Worm (Caenorhabditis elegans): Measurements from ENCODE around the gene dpy-8.

The dpy-8 gene

ce11 chrX:5120807-5121206 lies 29.5 kb downstream of the dpy-8 start:
- TF ChIP-seq unc-62 (GFP tag; optimal IDR thresholded peaks at IDR 0.05), result no peak

- no peak for TF ChIP-seq unc-62 (GFP tag; optimal IDR thresholded peaks at IDR 0.05)
Observed at ce11 chrX:5120196-5120595, 30.1 kb downstream of the dpy-8 start.

ce11 chrX:5119686-5120085 lies 30.6 kb downstream of the dpy-8 start:
- TF ChIP-seq unc-62 (GFP tag; optimal IDR thresholded peaks at IDR 0.05), result no peak

ce11 chrX:5119246-5119645 lies 31.0 kb downstream of the dpy-8 start:
- TF ChIP-seq unc-62 (GFP tag; optimal IDR thresholded peaks at IDR 0.05), result no peak

- TF ChIP-seq unc-62 (GFP tag; optimal IDR thresholded peaks at IDR 0.05), result no peak
Observed at ce11 chrX:5117571-5117970, 32.7 kb downstream of the dpy-8 start.

- no peak for TF ChIP-seq unc-62 (GFP tag; optimal IDR thresholded peaks at IDR 0.05)
Observed at ce11 chrX:5116816-5117459, 33.3 kb downstream of the dpy-8 start, which contains the start of gene apl-1. Gene apl-1, minus strand, starts transcription at chrX:5116866.

- no peak for TF ChIP-seq unc-62 (GFP tag; optimal IDR thresholded peaks at IDR 0.05)
Observed at ce11 chrX:5116180-5116579, 34.1 kb downstream of the dpy-8 start.

ce11 chrX:5115511-5115910 lies 34.8 kb downstream of the dpy-8 start:
- no peak for TF ChIP-seq unc-62 (GFP tag; optimal IDR thresholded peaks at IDR 0.05)

ce11 chrX:5111894-5112293 lies 38.4 kb downstream of the dpy-8 start:
- no peak for TF ChIP-seq unc-62 (GFP tag; optimal IDR thresholded peaks at IDR 0.05)

- no peak for TF ChIP-seq unc-62 (GFP tag; optimal IDR thresholded peaks at IDR 0.05)
Observed at ce11 chrX:5109130-5109529, 41.1 kb downstream of the dpy-8 start, which contains the start of gene C42D8.1. Gene C42D8.1, plus strand, starts transcription at chrX:5109506.

- no peak for TF ChIP-seq unc-62 (GFP tag; optimal IDR thresholded peaks at IDR 0.05)
Observed at ce11 chrX:5106942-5107341, 43.3 kb downstream of the dpy-8 start, which contains the start of gene C42D8.9. Gene C42D8.9, minus strand, starts transcription at chrX:5107042.

ce11 chrX:5106187-5106694 lies 44.0 kb downstream of the dpy-8 start:
- no peak for TF ChIP-seq unc-62 (GFP tag; optimal IDR thresholded peaks at IDR 0.05)

ce11 chrX:5105703-5106102 lies 44.6 kb downstream of the dpy-8 start:
- no peak for TF ChIP-seq unc-62 (GFP tag; optimal IDR thresholded peaks at IDR 0.05)

- TF ChIP-seq unc-62 (GFP tag; optimal IDR thresholded peaks at IDR 0.05), result no peak
Observed at ce11 chrX:5103422-5103821, 46.9 kb downstream of the dpy-8 start.

- no peak for TF ChIP-seq unc-62 (GFP tag; optimal IDR thresholded peaks at IDR 0.05)
Observed at ce11 chrX:5102338-5102737, 47.9 kb downstream of the dpy-8 start.

- TF ChIP-seq unc-62 (GFP tag; optimal IDR thresholded peaks at IDR 0.05), result no peak
Observed at ce11 chrX:5100738-5101379, 49.4 kb downstream of the dpy-8 start, which contains the start of gene vit-2. Gene vit-2, plus strand, starts transcription at chrX:5101042.

- TF ChIP-seq unc-62 (GFP tag; optimal IDR thresholded peaks at IDR 0.05), result no peak
Observed at ce11 chrX:5098935-5099334, 51.3 kb downstream of the dpy-8 start.

Data from whole organism, dauer.